Worm (Caenorhabditis elegans): ENCODE data around the gene dhs-15.

DNA sequence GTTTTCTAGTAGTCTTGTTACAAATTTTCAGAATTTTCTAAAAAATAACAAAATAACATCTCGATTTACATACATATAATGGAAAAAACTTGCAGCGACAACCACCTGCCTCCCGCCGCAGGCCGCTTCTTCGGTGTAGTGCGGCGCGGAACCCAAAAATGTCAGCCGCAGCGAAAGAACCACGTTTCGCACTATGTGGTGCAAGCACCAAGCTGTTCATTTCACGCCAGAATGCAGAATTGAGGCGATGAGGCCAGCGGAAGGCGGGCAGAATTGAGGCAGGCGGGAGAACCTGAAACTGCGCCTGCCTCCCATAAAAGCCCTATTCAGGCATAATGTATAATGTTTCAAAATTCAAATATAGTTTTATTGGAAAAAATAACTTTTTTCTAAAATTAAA, 8.2 kb downstream of the dhs-15 start:
- TF ChIP-seq nhr-28 (tag; optimal IDR thresholded peaks at IDR 0.05) (no peak), elt-3 (tag; optimal IDR thresholded peaks at IDR 0.05) (no peak), nhr-237 (tag; optimal IDR thresholded peaks at IDR 0.05) (no peak), M03D4.4 (tag; optimal IDR thresholded peaks at IDR 0.05) (no peak), mep-1 (tag; optimal IDR thresholded peaks at IDR 0.05) (no peak), unc-62 (GFP tag; optimal IDR thresholded peaks at IDR 0.05) (no peak)

Measured in whole organism, mixed stage, embryonic.